Fruit fly (Drosophila melanogaster) whole organism: ENCODE data around the gene Cyp4ac2.

ENCODE experiments used
- CG8478 ChIP-seq: fragments of >200 bp; optimal IDR thresholded peaks from 2 replicates; lab custom pipeline; 2018; ENCODE audit warnings: inconsistent platforms
- Dll ChIP-seq: fragments of >200 bp; optimal IDR thresholded peaks from 2 replicates; lab custom pipeline; 2017
- pan ChIP-seq: fragments of >200 bp; optimal IDR thresholded peaks from 2 replicates; lab custom pipeline; 2017
- psq ChIP-seq: fragments of >200 bp; optimal IDR thresholded peaks from 2 replicates; lab custom pipeline; 2017

DNA sequence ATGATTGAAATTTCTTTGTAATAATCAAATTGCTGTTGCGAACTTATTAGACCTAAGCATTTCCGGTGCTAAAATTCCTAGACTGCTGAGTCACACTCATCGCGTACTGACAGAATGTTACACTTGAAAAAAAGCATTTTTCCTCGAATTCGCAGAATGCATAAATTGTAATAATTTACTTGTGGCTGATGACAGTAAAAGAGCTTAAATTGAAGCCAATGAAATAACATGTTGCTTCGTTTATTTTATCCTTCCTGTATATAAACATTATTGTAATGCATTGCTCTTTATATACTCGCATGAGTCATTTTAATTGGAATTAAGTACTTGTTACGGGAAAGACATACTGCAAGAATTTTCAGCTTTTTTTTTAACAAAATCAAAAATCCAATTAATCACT lies 24.3 kb downstream of the Cyp4ac2 start:
- no peak for TF ChIP-seq CG8478
- no peak for TF ChIP-seq Dll (lab: Kevin White, UChicago)
- no peak for TF ChIP-seq psq
- no peak for TF ChIP-seq pan (lab: Kevin White, UChicago)
